Worm (Caenorhabditis elegans) whole organism, early embryonic: ENCODE data around the gene R02D5.6.

ENCODE experiments used
- B0310.2 ChIP-seq: sonication (generic microtip); optimal IDR thresholded peaks from 2 replicates; lab custom pipeline; 2016; ENCODE audit warnings: mild to moderate bottlenecking, missing genetic modification characterization, missing compliant biosample characterization
- aly-1 ChIP-seq: sonication (generic microtip); optimal IDR thresholded peaks from 2 replicates; lab custom pipeline; 2016; ENCODE audit warnings: missing genetic modification characterization, missing compliant biosample characterization
- ama-1 ChIP-seq: fragments of 150-350 bp; optimal IDR thresholded peaks from 2 replicates; lab custom pipeline; 2014
- ceh-13 ChIP-seq: fragments of 200-800 bp; sonication (Bioruptor generic); optimal IDR thresholded peaks from 2 replicates; lab custom pipeline; 2018; ENCODE audit warnings: mild to moderate bottlenecking, missing genetic modification characterization, missing compliant biosample characterization
- ceh-36 ChIP-seq: sonication (generic microtip); optimal IDR thresholded peaks from 2 replicates; lab custom pipeline; 2016; ENCODE audit warnings: missing genetic modification characterization, inconsistent platforms, missing compliant biosample characterization
- flt-1 ChIP-seq: fragments of 200-800 bp; sonication (Bioruptor generic); IDR thresholded peaks from 2 replicates; pipeline ENCODE4 v1.3.6; 2022; ENCODE audit warnings: missing genetic modification characterization, missing compliant biosample characterization
- hmbx-1 ChIP-seq: sonication (generic microtip); optimal IDR thresholded peaks from 2 replicates; lab custom pipeline; 2016; ENCODE audit warnings: mild to moderate bottlenecking, missing genetic modification characterization, missing compliant biosample characterization
- hmg-4 ChIP-seq: fragments of 200-800 bp; sonication (Bioruptor generic); optimal IDR thresholded peaks from 2 replicates; lab custom pipeline; 2018; ENCODE audit warnings: mild to moderate bottlenecking, missing genetic modification characterization, missing compliant biosample characterization
- scrt-1 ChIP-seq: fragments of 200-800 bp; sonication (Bioruptor generic); IDR thresholded peaks from 2 replicates; pipeline ENCODE4 v1.3.6; 2022; ENCODE audit warnings: missing genetic modification characterization, missing compliant biosample characterization
- sea-1 ChIP-seq: fragments of 200-800 bp; sonication (Bioruptor generic); conservative IDR thresholded peaks from 2 replicates; pipeline ENCODE4 v1.3.6; 2022; ENCODE audit warnings: missing genetic modification characterization, missing compliant biosample characterization
- tbx-37 ChIP-seq: fragments of 200-800 bp; sonication (Bioruptor generic); conservative IDR thresholded peaks from 2 replicates; pipeline ENCODE4 v1.3.6; 2022; ENCODE audit warnings: missing genetic modification reagents, missing genetic modification characterization, missing compliant biosample characterization
- tra-4 ChIP-seq: sonication (generic microtip); optimal IDR thresholded peaks from 2 replicates; lab custom pipeline; 2017; ENCODE audit warnings: missing genetic modification characterization, missing compliant biosample characterization

DNA sequence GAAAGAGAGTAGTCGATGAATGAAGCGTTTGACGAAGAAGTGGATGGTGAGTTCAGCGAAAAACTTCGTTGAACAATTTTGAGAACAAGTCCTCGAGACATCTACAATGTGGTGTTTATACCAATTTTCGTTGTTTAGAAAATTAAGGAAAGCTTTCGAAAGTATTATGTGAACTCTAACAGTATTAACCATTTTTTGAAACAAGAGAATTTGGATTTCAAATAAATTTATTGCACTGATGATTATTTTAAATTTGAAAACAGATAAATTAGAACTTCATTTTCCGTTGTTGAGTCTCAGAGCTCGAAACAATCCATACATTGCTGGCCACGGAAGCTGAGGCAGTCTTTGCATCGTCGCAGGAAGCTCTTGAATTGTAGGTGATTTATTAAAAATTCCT, 4.6 kb upstream of the R02D5.6 start, which contains the start of gene C53A5.16:
- no peak for TF ChIP-seq hmbx-1 (tag; lab: Kevin White, UChicago)
- no peak for TF ChIP-seq scrt-1 (GFP tag; lab: Robert Waterston, UW)
- TF ChIP-seq tra-4 (tag; lab: Kevin White, UChicago): no peak
- TF ChIP-seq ceh-36 (tag; lab: Kevin White, UChicago): no peak
- no peak for TF ChIP-seq ama-1 (lab: Kevin White, UChicago)
- TF ChIP-seq sea-1 (GFP tag; lab: Robert Waterston, UW): no peak
- TF ChIP-seq tbx-37: no peak
- no peak for TF ChIP-seq ceh-13 (GFP tag; lab: Kevin White, UChicago)
- TF ChIP-seq B0310.2 (tag; lab: Kevin White, UChicago): no peak
- no peak for TF ChIP-seq hmg-4 (GFP tag; lab: Kevin White, UChicago)
- TF ChIP-seq flt-1 (GFP tag; lab: Robert Waterston, UW): no peak
- no peak for TF ChIP-seq aly-1 (tag; lab: Kevin White, UChicago)
